Fruit fly (Drosophila melanogaster) whole organism, pupa: ENCODE measurements around the gene CG13733.
A peak's percentile ranks its signal among the peaks of the same experiment; 100 is the strongest.

Experiments used
- CG10348 ChIP-seq: fragments of 200-800 bp; sonication (Bioruptor generic); IDR thresholded peaks from 2 replicates; pipeline ENCODE4 v1.3.6; 2022; ENCODE audit warnings: missing biosample characterization, missing genetic modification characterization
- CG12605 ChIP-seq: fragments of 200-800 bp; sonication (Bioruptor generic); IDR thresholded peaks from 2 replicates; pipeline ENCODE4 v1.3.6; 2022; ENCODE audit warnings: missing biosample characterization, missing genetic modification characterization
- CG13204 ChIP-seq: fragments of 200-800 bp; sonication (Bioruptor generic); optimal IDR thresholded peaks from 2 replicates; lab custom pipeline; 2018; ENCODE audit warnings: missing biosample characterization, mild to moderate bottlenecking, missing genetic modification characterization, moderate library complexity
- CG14655 ChIP-seq: fragments of 200-800 bp; sonication (Bioruptor generic); optimal IDR thresholded peaks from 3 replicates; lab custom pipeline; 2017; ENCODE audit warnings: mild to moderate bottlenecking, missing biosample characterization, missing genetic modification reagents, missing genetic modification characterization
- CG15710 ChIP-seq: fragments of 200-800 bp; sonication (Bioruptor generic); optimal IDR thresholded peaks from 2 replicates; lab custom pipeline; 2018; ENCODE audit warnings: missing biosample characterization, mild to moderate bottlenecking, missing genetic modification characterization, moderate library complexity
- CG17806 ChIP-seq: fragments of 200-800 bp; sonication (Bioruptor generic); optimal IDR thresholded peaks from 2 replicates; lab custom pipeline; 2018; ENCODE audit warnings: missing biosample characterization, mild to moderate bottlenecking, missing genetic modification characterization, moderate library complexity
- CG32121 ChIP-seq: fragments of 200-800 bp; sonication (Bioruptor generic); IDR thresholded peaks from 2 replicates; pipeline ENCODE4 v1.3.6; 2022; ENCODE audit warnings: missing biosample characterization, missing genetic modification characterization
- CG34367 ChIP-seq: fragments of 200-800 bp; sonication (Bioruptor generic); optimal IDR thresholded peaks from 2 replicates; lab custom pipeline; 2018; ENCODE audit warnings: missing biosample characterization, mild to moderate bottlenecking, missing genetic modification characterization
- CG4496 ChIP-seq: fragments of 200-800 bp; sonication (Bioruptor generic); IDR thresholded peaks from 3 replicates; pipeline ENCODE4 v1.3.6; 2022; ENCODE audit warnings: missing biosample characterization, missing genetic modification characterization
- CG8159 ChIP-seq: fragments of 200-800 bp; sonication (Bioruptor generic); optimal IDR thresholded peaks from 3 replicates; lab custom pipeline; 2018; ENCODE audit warnings: missing biosample characterization, mild to moderate bottlenecking, missing genetic modification characterization, moderate library complexity
- CG8301 ChIP-seq: fragments of 200-800 bp; sonication (Bioruptor generic); optimal IDR thresholded peaks from 2 replicates; lab custom pipeline; 2018; ENCODE audit warnings: missing biosample characterization, mild to moderate bottlenecking, missing genetic modification characterization
- CG9948 ChIP-seq: fragments of 200-800 bp; sonication (Bioruptor generic); optimal IDR thresholded peaks from 2 replicates; lab custom pipeline; 2018; ENCODE audit warnings: missing biosample characterization, mild to moderate bottlenecking, missing genetic modification characterization, moderate library complexity
- D1 ChIP-seq: fragments of 200-800 bp; sonication (Bioruptor generic); optimal IDR thresholded peaks from 2 replicates; lab custom pipeline; 2018; ENCODE audit warnings: missing biosample characterization, mild to moderate bottlenecking, missing genetic modification characterization, moderate library complexity
- EcR ChIP-seq: fragments of 200-800 bp; sonication (Bioruptor generic); optimal IDR thresholded peaks from 3 replicates; lab custom pipeline; 2019; ENCODE audit warnings: missing biosample characterization, missing genetic modification characterization, mild to moderate bottlenecking, moderate library complexity, missing genetic modification reagents
- Ets98B ChIP-seq: fragments of 200-800 bp; sonication (Bioruptor generic); IDR thresholded peaks from 2 replicates; pipeline ENCODE4 v1.3.6; 2022; ENCODE audit warnings: missing biosample characterization, missing genetic modification characterization
- Pif1A ChIP-seq: fragments of 200-800 bp; sonication (Bioruptor generic); optimal IDR thresholded peaks from 3 replicates; lab custom pipeline; 2016; ENCODE audit warnings: missing biosample characterization, missing genetic modification characterization
- Pif1B ChIP-seq: fragments of 200-800 bp; sonication (Bioruptor generic); optimal IDR thresholded peaks from 3 replicates; lab custom pipeline; 2016; ENCODE audit warnings: missing biosample characterization, missing genetic modification characterization
- Snoo ChIP-seq: fragments of 200-800 bp; sonication (Bioruptor generic); optimal IDR thresholded peaks from 3 replicates; lab custom pipeline; 2017; ENCODE audit warnings: missing biosample characterization, mild to moderate bottlenecking, missing genetic modification characterization, inconsistent platforms
- fd96Ca ChIP-seq: fragments of 200-800 bp; sonication (Bioruptor generic); IDR thresholded peaks from 3 replicates; pipeline ENCODE4 v1.3.6; 2022; ENCODE audit warnings: missing biosample characterization, missing genetic modification characterization
- gl ChIP-seq: fragments of 200-800 bp; sonication (Bioruptor generic); optimal IDR thresholded peaks from 2 replicates; lab custom pipeline; 2018; ENCODE audit warnings: missing biosample characterization, mild to moderate bottlenecking, missing genetic modification characterization
- rn ChIP-seq: fragments of 200-800 bp; sonication (Bioruptor generic); IDR thresholded peaks from 2 replicates; pipeline ENCODE4 v1.3.6; 2022; ENCODE audit warnings: missing biosample characterization, missing genetic modification characterization

Gene CG13733

DNA sequence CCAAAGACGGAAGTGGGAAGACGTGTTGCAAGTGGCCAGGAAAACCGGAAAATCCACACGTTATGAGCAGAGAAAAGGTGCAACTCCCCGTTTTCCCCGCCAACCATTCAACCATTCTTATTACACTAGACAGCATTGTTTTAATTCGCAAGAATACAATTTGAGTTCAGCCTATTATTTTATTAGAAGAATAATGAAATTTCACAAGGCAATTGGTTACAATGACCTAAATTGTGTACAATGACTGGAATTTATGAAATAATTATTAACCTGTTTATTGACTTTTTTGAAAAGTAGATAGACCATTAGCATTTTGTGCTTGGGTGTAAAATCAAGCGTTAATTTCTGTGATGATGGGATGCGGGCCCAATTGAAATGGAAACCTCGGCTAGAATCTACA, 25.8 kb upstream of the CG13733 start:
- TF ChIP-seq gl (tag; lab: Kevin White, UChicago) (no peak), CG34367 (tag; lab: Kevin White, UChicago) (no peak), CG17806 (tag; lab: Kevin White, UChicago) (no peak), Pif1A (GFP tag; lab: Kevin White, UChicago) (no peak), fd96Ca (GFP tag; lab: Robert Waterston, UW) (no peak), EcR (GFP tag; lab: Kevin White, UChicago) (no peak), CG12605 (no peak; the same call in 1 of the 2 replicates), CG10348 (GFP tag; lab: Robert Waterston, UW) (no peak), CG32121 (GFP tag; lab: Robert Waterston, UW) (0 out of 2 replicates have a peak, but pooled peaks have one; percentile 27), CG13204 (GFP tag; lab: Kevin White, UChicago) (no peak), CG15710 (no peak), Pif1B (GFP tag; lab: Kevin White, UChicago) (peak; percentile 8), D1 (no peak), CG9948 (tag; lab: Kevin White, UChicago) (peak; percentile 14), rn (GFP tag; lab: Robert Waterston, UW) (no peak), CG4496 (GFP tag; lab: Robert Waterston, UW) (peak; percentile 19; the same call in 1 of the 3 replicates), Snoo (tag; lab: Kevin White, UChicago) (no peak), CG8301 (peak; percentile 65), Ets98B (GFP tag; lab: Robert Waterston, UW) (peak; percentile 57; the same call in 1 of the 2 replicates), CG14655 (GFP tag; lab: Kevin White, UChicago) (peak; percentile 81)

DNA sequence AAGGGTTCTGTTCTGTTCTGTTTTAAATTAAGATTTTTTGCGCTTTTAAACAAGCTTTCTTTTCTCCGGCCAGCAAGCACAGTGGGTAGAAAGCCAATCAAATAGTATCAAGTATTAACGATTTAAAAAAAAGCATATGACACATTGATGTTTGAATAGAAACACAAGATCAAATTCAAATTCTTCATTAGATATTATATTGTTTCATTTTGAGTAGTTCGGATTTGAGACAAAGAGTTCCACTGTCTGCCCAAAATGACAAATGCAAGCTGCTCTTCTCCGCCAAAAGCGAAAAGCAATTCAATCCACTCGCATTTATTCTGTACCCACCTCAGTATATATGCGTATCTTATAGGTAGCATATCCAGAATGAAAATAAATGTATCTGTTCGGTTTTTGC, 23.5 kb upstream of the CG13733 start:
- TF ChIP-seq Pif1A (GFP tag; lab: Kevin White, UChicago) (peak; percentile 75), CG34367 (tag; lab: Kevin White, UChicago) (no peak), CG14655 (GFP tag; lab: Kevin White, UChicago) (peak; percentile 44), Snoo (tag; lab: Kevin White, UChicago) (peak; percentile 73), CG4496 (GFP tag; lab: Robert Waterston, UW) (peak; percentile 75), CG17806 (tag; lab: Kevin White, UChicago) (peak; percentile 8), CG15710 (no peak), CG13204 (GFP tag; lab: Kevin White, UChicago) (no peak), D1 (no peak), EcR (GFP tag; lab: Kevin White, UChicago) (no peak), Pif1B (GFP tag; lab: Kevin White, UChicago) (peak; percentile 66), CG9948 (tag; lab: Kevin White, UChicago) (no peak), Ets98B (GFP tag; lab: Robert Waterston, UW) (peak; percentile 31; the same call in 1 of the 2 replicates), CG8159 (tag; lab: Kevin White, UChicago) (peak; percentile 7), fd96Ca (GFP tag; lab: Robert Waterston, UW) (peak; percentile 59; the same call in 1 of the 3 replicates), CG32121 (GFP tag; lab: Robert Waterston, UW) (peak; percentile 45; the same call in 1 of the 2 replicates)
- TF ChIP-seq, all 21 proteins: peak for 10

dm6 chr3L:17500315-17500985, 21.7 kb upstream of the CG13733 start:
- peak; percentile 38 for TF ChIP-seq CG14655 (GFP tag; lab: Kevin White, UChicago)
- TF ChIP-seq Ets98B (GFP tag; lab: Robert Waterston, UW), result peak; percentile 54; the same call in 1 of the 2 replicates
- TF ChIP-seq CG4496 (GFP tag; lab: Robert Waterston, UW), result peak; percentile 44; the same call in 2 of the 3 replicates
- TF ChIP-seq CG8159 (tag; lab: Kevin White, UChicago), result no peak
- no peak for TF ChIP-seq D1
- TF ChIP-seq CG34367 (tag; lab: Kevin White, UChicago), result no peak
- no peak; the same call in none of the 2 replicates for TF ChIP-seq CG12605
- TF ChIP-seq CG15710, result peak; percentile 24
- peak; percentile 5 for TF ChIP-seq gl (tag; lab: Kevin White, UChicago)
- peak; percentile 61; the same call in 1 of the 3 replicates for TF ChIP-seq fd96Ca (GFP tag; lab: Robert Waterston, UW)
- TF ChIP-seq CG9948 (tag; lab: Kevin White, UChicago), result no peak
- TF ChIP-seq CG8301, result peak; percentile 22
- peak; percentile 19 for TF ChIP-seq Pif1B (GFP tag; lab: Kevin White, UChicago)
- TF ChIP-seq CG17806 (tag; lab: Kevin White, UChicago), result peak; percentile 12
- TF ChIP-seq Pif1A (GFP tag; lab: Kevin White, UChicago), result peak; percentile 20
- TF ChIP-seq rn (GFP tag; lab: Robert Waterston, UW), result no peak
- TF ChIP-seq EcR (GFP tag; lab: Kevin White, UChicago), result peak; percentile 98
- peak; percentile 42; the same call in 1 of the 2 replicates for TF ChIP-seq CG32121 (GFP tag; lab: Robert Waterston, UW)
- TF ChIP-seq CG10348 (GFP tag; lab: Robert Waterston, UW), result no peak
- TF ChIP-seq Snoo (tag; lab: Kevin White, UChicago), result no peak
- peak; percentile 82 for TF ChIP-seq CG13204 (GFP tag; lab: Kevin White, UChicago)

DNA sequence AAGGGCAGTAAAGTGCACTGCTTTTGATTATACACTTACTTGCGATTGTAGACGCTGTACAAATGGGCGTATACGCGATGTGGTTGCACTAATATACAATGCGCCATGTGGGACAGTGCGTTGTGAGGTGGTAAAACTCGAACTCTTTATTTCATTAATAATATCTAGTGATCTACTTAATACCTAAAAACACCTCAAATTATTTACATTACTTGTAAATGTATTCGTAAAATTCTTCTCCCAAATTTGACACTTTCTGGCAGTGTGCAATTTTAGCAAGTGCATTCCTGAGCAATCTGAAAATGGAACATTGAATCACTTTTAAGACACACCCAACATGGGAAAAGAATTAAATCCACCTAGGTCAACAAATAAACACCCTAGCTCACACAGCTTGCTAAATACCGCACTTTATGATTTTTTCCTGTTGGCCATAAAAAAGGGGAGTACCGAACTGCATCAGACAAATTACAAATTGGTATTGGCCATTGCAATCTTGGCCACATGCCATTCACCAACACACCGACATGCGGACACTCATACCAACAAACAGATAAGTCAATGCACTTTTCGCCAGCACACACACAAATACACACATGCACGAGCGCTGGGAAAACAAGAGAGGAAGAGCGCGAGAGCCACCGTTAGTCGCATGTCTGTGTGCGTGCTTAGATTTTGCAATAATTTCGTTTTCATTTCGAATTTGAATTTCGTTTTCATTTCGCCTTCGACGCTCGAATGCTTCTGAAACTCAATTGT, 20.4 kb upstream of the CG13733 start:
- TF ChIP-seq Ets98B (GFP tag; lab: Robert Waterston, UW) (peak; percentile 49; the same call in 1 of the 2 replicates), CG12605 (peak; percentile 23; the same call in 1 of the 2 replicates), CG15710 (no peak), Pif1A (GFP tag; lab: Kevin White, UChicago) (no peak), CG14655 (GFP tag; lab: Kevin White, UChicago) (peak; percentile 40), EcR (GFP tag; lab: Kevin White, UChicago) (peak; percentile 90), CG32121 (GFP tag; lab: Robert Waterston, UW) (peak; percentile 47; the same call in 1 of the 2 replicates)
- TF ChIP-seq, all 21 proteins: peak for 5
